Worm (Caenorhabditis elegans) whole organism, young adult: ENCODE measurements around the gene F28H6.4.

Source experiments
- B0019.2 ChIP-seq: fragments of 200-800 bp; sonication (Bioruptor generic); conservative IDR thresholded peaks from 2 replicates; pipeline ENCODE4 v1.3.6; 2022; ENCODE audit warnings: missing genetic modification reagents, missing genetic modification characterization, missing compliant biosample characterization
- B0035.1 ChIP-seq: sonication (generic microtip); optimal IDR thresholded peaks from 2 replicates; lab custom pipeline; 2016; ENCODE audit warnings: missing genetic modification characterization, mild to moderate bottlenecking, missing compliant biosample characterization, missing genotype, missing genetic modification reagents
- F23B12.7 ChIP-seq: sonication (generic microtip); optimal IDR thresholded peaks from 2 replicates; lab custom pipeline; 2017; ENCODE audit warnings: missing genetic modification characterization, mild to moderate bottlenecking, missing compliant biosample characterization, antibody characterized with exemption, moderate library complexity; ENCODE audit not compliant: insufficient read depth
- F52B5.7 ChIP-seq: sonication (generic microtip); optimal IDR thresholded peaks from 2 replicates; lab custom pipeline; 2016; ENCODE audit warnings: mild to moderate bottlenecking, missing genetic modification characterization, missing compliant biosample characterization
- F55B11.4 ChIP-seq: sonication (generic microtip); optimal IDR thresholded peaks from 2 replicates; lab custom pipeline; 2016; ENCODE audit warnings: missing compliant biosample characterization, missing genetic modification characterization, borderline replicate concordance; ENCODE audit not compliant: insufficient read depth
- K11D2.4 ChIP-seq: fragments of 200-800 bp; sonication (Bioruptor generic); IDR thresholded peaks from 2 replicates; pipeline ENCODE4 v1.3.6; 2022; ENCODE audit warnings: missing genetic modification reagents, missing genetic modification characterization, missing compliant biosample characterization
- T26A5.8 ChIP-seq: sonication (generic microtip); optimal IDR thresholded peaks from 2 replicates; lab custom pipeline; 2016; ENCODE audit warnings: missing genetic modification characterization, missing compliant biosample characterization
- Y56A3A.18 ChIP-seq: fragments of 200-800 bp; sonication (Bioruptor generic); IDR thresholded peaks from 2 replicates; pipeline ENCODE4 v1.3.6; 2022; ENCODE audit warnings: missing genetic modification reagents, missing genetic modification characterization, missing compliant biosample characterization
- ZK185.1 ChIP-seq: sonication (generic microtip); optimal IDR thresholded peaks from 2 replicates; lab custom pipeline; 2016; ENCODE audit warnings: mild to moderate bottlenecking, missing genetic modification characterization, missing compliant biosample characterization; ENCODE audit not compliant: poor library complexity, severe bottlenecking
- akir-1 ChIP-seq: fragments of 200-800 bp; sonication (Bioruptor generic); optimal IDR thresholded peaks from 2 replicates; lab custom pipeline; 2018; ENCODE audit warnings: mild to moderate bottlenecking, missing genetic modification characterization, moderate library complexity, missing compliant biosample characterization
- atf-7 ChIP-seq: sonication (generic microtip); optimal IDR thresholded peaks from 2 replicates; lab custom pipeline; 2017; ENCODE audit warnings: mild to moderate bottlenecking, missing genetic modification characterization, missing compliant biosample characterization
- attf-5 ChIP-seq: fragments of 200-800 bp; sonication (Bioruptor generic); optimal IDR thresholded peaks from 2 replicates; lab custom pipeline; 2018; ENCODE audit warnings: mild to moderate bottlenecking, missing genetic modification characterization, missing compliant biosample characterization
- ccch-3 ChIP-seq: fragments of 200-800 bp; sonication (Bioruptor generic); optimal IDR thresholded peaks from 2 replicates; lab custom pipeline; 2018; ENCODE audit warnings: mild to moderate bottlenecking, missing genetic modification characterization, missing compliant biosample characterization
- ceh-40 ChIP-seq: fragments of 200-800 bp; sonication (Bioruptor generic); IDR thresholded peaks from 2 replicates; pipeline ENCODE4 v1.3.6; 2022; ENCODE audit warnings: missing genetic modification characterization, missing compliant biosample characterization
- ceh-91 ChIP-seq: fragments of 200-800 bp; sonication (Bioruptor generic); IDR thresholded peaks from 2 replicates; pipeline ENCODE4 v1.3.6; 2022; ENCODE audit warnings: missing genetic modification reagents, missing genetic modification characterization, missing compliant biosample characterization
- chd-7 ChIP-seq: sonication (generic microtip); optimal IDR thresholded peaks from 2 replicates; lab custom pipeline; 2016; ENCODE audit warnings: mild to moderate bottlenecking, missing genetic modification characterization, moderate library complexity, missing compliant biosample characterization
- dpff-1 ChIP-seq: sonication (generic microtip); optimal IDR thresholded peaks from 2 replicates; lab custom pipeline; 2017; ENCODE audit warnings: mild to moderate bottlenecking, missing genetic modification characterization, missing compliant biosample characterization
- efl-1 ChIP-seq: fragments of 150-350 bp; optimal IDR thresholded peaks from 2 replicates; lab custom pipeline; 2014; ENCODE audit warnings: missing biosample characterization, missing genetic modification reagents, missing genetic modification characterization
- egl-18 ChIP-seq: fragments of 200-800 bp; sonication (Bioruptor generic); IDR thresholded peaks from 2 replicates; pipeline ENCODE4 v1.3.6; 2022; ENCODE audit warnings: missing genetic modification reagents, missing genetic modification characterization, missing compliant biosample characterization
- fkh-3 ChIP-seq: sonication (generic microtip); optimal IDR thresholded peaks from 2 replicates; lab custom pipeline; 2016; ENCODE audit warnings: mild to moderate bottlenecking, missing genetic modification characterization, missing compliant biosample characterization
- him-1 ChIP-seq: sonication (generic microtip); optimal IDR thresholded peaks from 2 replicates; lab custom pipeline; 2016; ENCODE audit warnings: missing genotype, missing genetic modification reagents, missing genetic modification characterization, missing compliant biosample characterization
- hmg-1.2 ChIP-seq: fragments of 200-800 bp; sonication (Bioruptor generic); IDR thresholded peaks from 2 replicates; pipeline ENCODE4 v1.3.6; 2022; ENCODE audit warnings: missing genetic modification reagents, missing genetic modification characterization, missing compliant biosample characterization
- lag-1 ChIP-seq: fragments of 200-800 bp; sonication (Bioruptor generic); IDR thresholded peaks from 2 replicates; pipeline ENCODE4 v1.3.6; 2022; ENCODE audit warnings: missing genetic modification reagents, missing genetic modification characterization, missing compliant biosample characterization
- let-526 ChIP-seq: fragments of 200-800 bp; sonication (Bioruptor generic); IDR thresholded peaks from 2 replicates; pipeline ENCODE4 v1.3.6; 2022; ENCODE audit warnings: missing genetic modification reagents, missing genetic modification characterization, missing compliant biosample characterization
- let-607 ChIP-seq, 2 experiments: fragments of 200-800 bp in 1 of 2; sonication (Bioruptor generic) in 1 of 2; sonication (generic microtip) in 1 of 2; optimal IDR thresholded peaks; 2 replicates each; lab custom pipeline; 2016 to 2018; ENCODE audit warnings: mild to moderate bottlenecking in 2 of 2, missing compliant biosample characterization in 2 of 2, missing genetic modification characterization in 2 of 2, moderate library complexity in 2 of 2, missing genotype in 1 of 2
- lin-26 ChIP-seq: fragments of 200-800 bp; sonication (Bioruptor generic); IDR thresholded peaks from 2 replicates; pipeline ENCODE4 v1.3.6; 2022; ENCODE audit warnings: missing genetic modification reagents, missing genetic modification characterization, missing compliant biosample characterization
- lin-35 ChIP-seq, 3 experiments: fragments of 150-350 bp in 2 of 3; sonication (generic microtip) in 1 of 3; optimal IDR thresholded peaks; 2 replicates each; lab custom pipeline; 2014 to 2018; ENCODE audit warnings: missing biosample characterization in 3 of 3, missing genetic modification characterization in 3 of 3, missing genetic modification reagents in 3 of 3
- lin-40 ChIP-seq: sonication (generic microtip); optimal IDR thresholded peaks from 2 replicates; lab custom pipeline; 2016; ENCODE audit warnings: missing genetic modification characterization, mild to moderate bottlenecking, missing compliant biosample characterization, missing genotype, missing genetic modification reagents
- nfya-1 ChIP-seq: sonication (generic microtip); optimal IDR thresholded peaks from 2 replicates; lab custom pipeline; 2017; ENCODE audit warnings: antibody characterized with exemption, missing compliant biosample characterization, missing genetic modification characterization, borderline replicate concordance; ENCODE audit not compliant: insufficient read depth
- nfya-2 ChIP-seq: fragments of 200-800 bp; sonication (Bioruptor generic); IDR thresholded peaks from 2 replicates; pipeline ENCODE4 v1.3.6; 2022; ENCODE audit warnings: missing genetic modification reagents, missing genetic modification characterization, missing compliant biosample characterization
- nhr-90 ChIP-seq: sonication (generic microtip); optimal IDR thresholded peaks from 2 replicates; lab custom pipeline; 2016; ENCODE audit warnings: missing genotype, mild to moderate bottlenecking, missing genetic modification characterization, missing compliant biosample characterization
- pha-4 ChIP-seq: fragments of 150-350 bp; sonication (generic microtip); optimal IDR thresholded peaks from 2 replicates; lab custom pipeline; 2014; ENCODE audit warnings: missing biosample characterization, missing genetic modification reagents, missing genetic modification characterization
- sdz-38 ChIP-seq: sonication (generic microtip); optimal IDR thresholded peaks from 2 replicates; lab custom pipeline; 2016; ENCODE audit warnings: missing genotype, missing genetic modification characterization, missing compliant biosample characterization
- sea-2 ChIP-seq: fragments of 200-800 bp; sonication (Bioruptor generic); IDR thresholded peaks from 2 replicates; pipeline ENCODE4 v1.3.6; 2022; ENCODE audit warnings: missing genetic modification characterization, missing compliant biosample characterization
- snpc-1.3 ChIP-seq: sonication (generic microtip); optimal IDR thresholded peaks from 2 replicates; lab custom pipeline; 2017; ENCODE audit warnings: missing genetic modification characterization, mild to moderate bottlenecking, missing compliant biosample characterization, antibody characterized with exemption, moderate library complexity, missing genotype, missing genetic modification reagents; ENCODE audit not compliant: insufficient read depth
- snpc-4 ChIP-seq, 5 experiments: fragments of 150-350 bp in 1 of 5; sonication (generic microtip) in 4 of 5; optimal IDR thresholded peaks; 2 replicates each; lab custom pipeline; 2014 to 2018; ENCODE audit warnings: missing genetic modification characterization in 5 of 5, missing biosample characterization in 3 of 5, antibody characterized with exemption in 2 of 5, mild to moderate bottlenecking in 2 of 5, missing compliant biosample characterization in 2 of 5, missing genotype in 2 of 5, moderate library complexity in 2 of 5, missing genetic modification reagents in 1 of 5
- tbp1 ChIP-seq: fragments of 200-800 bp; sonication (Bioruptor generic); optimal IDR thresholded peaks from 2 replicates; lab custom pipeline; 2018; ENCODE audit warnings: mild to moderate bottlenecking, missing genetic modification characterization, missing compliant biosample characterization
- tbx-9 ChIP-seq: sonication (generic microtip); optimal IDR thresholded peaks from 2 replicates; lab custom pipeline; 2016; ENCODE audit warnings: borderline replicate concordance, missing genetic modification characterization, inconsistent platforms, missing compliant biosample characterization
- unc-62 ChIP-seq: fragments of 150-350 bp; optimal IDR thresholded peaks from 2 replicates; lab custom pipeline; 2014; ENCODE audit warnings: missing biosample characterization, missing genetic modification reagents, missing genetic modification characterization
- ztf-18 ChIP-seq: sonication (generic microtip); optimal IDR thresholded peaks from 2 replicates; lab custom pipeline; 2016; ENCODE audit warnings: missing genotype, mild to moderate bottlenecking, missing genetic modification characterization, missing compliant biosample characterization

F28H6.4 gene

DNA sequence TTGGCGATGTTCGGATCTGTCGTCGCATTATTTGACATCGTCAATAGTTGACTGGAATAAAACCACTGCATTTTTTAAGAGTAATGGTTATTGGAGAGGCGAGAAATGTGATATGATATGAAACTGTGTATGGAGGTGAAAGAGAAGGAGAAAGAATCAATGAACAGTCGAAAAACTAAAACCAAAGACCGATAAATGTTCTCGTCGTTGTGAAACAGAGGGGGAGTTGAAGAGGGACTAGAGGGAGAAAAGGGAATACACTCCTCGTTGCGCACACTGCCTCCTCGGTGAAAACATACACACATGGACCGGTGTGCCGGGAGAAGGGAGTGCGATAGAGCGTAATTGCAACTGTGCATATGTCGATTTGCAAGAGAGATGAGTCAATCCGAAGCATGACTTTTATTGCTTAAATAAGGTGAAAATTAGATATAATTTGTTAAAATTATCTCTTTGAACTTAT lies 41.9 kb downstream of the F28H6.4 start, which contains the start of gene sym-4 (continued):
- TF ChIP-seq F23B12.7 (tag; lab: Kevin White, UChicago) = peak; percentile 63
- TF ChIP-seq hmg-1.2 (GFP tag; lab: Robert Waterston, UW) = peak; percentile 91
- peak; percentile 30 for TF ChIP-seq akir-1 (GFP tag; lab: Kevin White, UChicago)

ce11 chrX:14173850-14174249 lies 46.2 kb downstream of the F28H6.4 start, which contains the start of gene idhb-1:
idhb-1 (minus strand) TSS chrX:14174063.
- TF ChIP-seq lin-26 (GFP tag; lab: Robert Waterston, UW) (no peak), snpc-1.3 (no peak), egl-18 (GFP tag; lab: Robert Waterston, UW) (no peak), lin-35 (GFP tag; optimal IDR thresholded peaks at IDR 0.05; lab: Kevin White, UChicago) (no peak), tbx-9 (no peak), pha-4 (peak; percentile 30), T26A5.8 (no peak), tbp1 (no peak), lag-1 (GFP tag; lab: Robert Waterston, UW) (no peak), ztf-18 (tag; lab: Kevin White, UChicago) (peak; percentile 93), K11D2.4 (GFP tag; lab: Robert Waterston, UW) (peak; percentile 43; the same call in 1 of the 2 replicates), him-1 (tag; lab: Kevin White, UChicago) (no peak), chd-7 (tag; lab: Kevin White, UChicago) (no peak), B0035.1 (no peak), F52B5.7 (no peak), F55B11.4 (tag; lab: Kevin White, UChicago) (no peak), ceh-40 (no peak), lin-40 (tag; lab: Kevin White, UChicago) (peak; percentile 65), dpff-1 (tag; lab: Kevin White, UChicago) (no peak), sdz-38 (tag; lab: Kevin White, UChicago) (no peak), efl-1 (GFP tag; lab: Kevin White, UChicago) (no peak), ceh-91 (no peak), akir-1 (GFP tag; lab: Kevin White, UChicago) (no peak), let-526 (GFP tag; lab: Robert Waterston, UW) (0 out of 2 replicates have a peak, but pooled peaks have one; percentile 51), ZK185.1 (tag; lab: Kevin White, UChicago) (peak; percentile 1), ccch-3 (GFP tag; lab: Kevin White, UChicago) (no peak), nhr-90 (tag; lab: Kevin White, UChicago) (no peak), atf-7 (tag; lab: Kevin White, UChicago) (no peak), snpc-4 (GFP tag; optimal IDR thresholded peaks at IDR 0.05; lab: Kevin White, UChicago) (no peak), snpc-4 (tag; optimal IDR thresholded peaks at IDR 0.05; lab: Kevin White, UChicago) (peak in 2 of 4 experiments; percentile 24 to 52), B0019.2 (GFP tag; lab: Robert Waterston, UW) (no peak), nfya-1 (tag; lab: Kevin White, UChicago) (no peak), sea-2 (no peak), let-607 (tag; optimal IDR thresholded peaks at IDR 0.05; lab: Kevin White, UChicago) (peak in 1 of 2 experiments; percentile 15), nfya-2 (GFP tag; lab: Robert Waterston, UW) (no peak), Y56A3A.18 (GFP tag; lab: Robert Waterston, UW) (no peak), unc-62 (no peak), fkh-3 (tag; lab: Kevin White, UChicago) (no peak), attf-5 (GFP tag; lab: Kevin White, UChicago) (no peak)
